Fruit fly (Drosophila melanogaster): ENCODE results near the gene CG9643.

Gene CG9643

dm6 chr2L:2979091-2979490, at the start of gene CG9643:
Gene CG9643, minus strand, starts transcription at chr2L:2979288.
- no peak for TF ChIP-seq EcR (GFP tag; optimal IDR thresholded peaks at IDR 0.05)
- no peak for TF ChIP-seq Dll (optimal IDR thresholded peaks at IDR 0.05)
- no peak for TF ChIP-seq psq (optimal IDR thresholded peaks at IDR 0.05)
- no peak for TF ChIP-seq pan (optimal IDR thresholded peaks at IDR 0.05)
- no peak for TF ChIP-seq usp (GFP tag; optimal IDR thresholded peaks at IDR 0.05)
- TF ChIP-seq CG8478 (optimal IDR thresholded peaks at IDR 0.05): no peak

DNA sequence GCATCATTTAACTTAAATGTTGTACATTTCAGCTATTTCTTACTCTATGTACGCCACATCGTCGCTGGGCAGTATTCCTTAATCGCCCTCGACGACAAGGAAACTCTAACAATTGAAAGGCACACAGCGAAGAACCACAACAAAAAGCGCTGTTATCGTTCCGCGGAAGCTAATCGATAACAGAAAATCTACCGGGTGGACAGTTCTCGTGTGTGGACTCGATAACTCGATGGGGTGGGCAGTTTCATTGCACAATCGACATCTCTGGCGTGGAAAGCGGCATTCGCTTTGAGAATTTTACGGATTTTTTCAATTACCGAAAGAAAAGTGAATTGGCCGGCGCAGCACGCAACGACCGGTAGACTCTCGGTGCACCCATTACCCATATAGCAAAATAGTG, 43.9 kb upstream of the CG9643 start, which contains the start of the genes alpha4GT1 and Prp40:
alpha4GT1 (minus strand) TSS at position 156 of the 400 bp plus-strand sequence.
Prp40 (plus strand) TSS at position 241 of the 400 bp plus-strand sequence.
- TF ChIP-seq Dll (optimal IDR thresholded peaks at IDR 0.05): no peak
- TF ChIP-seq EcR (GFP tag; optimal IDR thresholded peaks at IDR 0.05): no peak
- TF ChIP-seq pan (optimal IDR thresholded peaks at IDR 0.05): no peak
- TF ChIP-seq psq (optimal IDR thresholded peaks at IDR 0.05): no peak
- no peak for TF ChIP-seq CG8478 (optimal IDR thresholded peaks at IDR 0.05)
- TF ChIP-seq usp (GFP tag; optimal IDR thresholded peaks at IDR 0.05): no peak

DNA sequence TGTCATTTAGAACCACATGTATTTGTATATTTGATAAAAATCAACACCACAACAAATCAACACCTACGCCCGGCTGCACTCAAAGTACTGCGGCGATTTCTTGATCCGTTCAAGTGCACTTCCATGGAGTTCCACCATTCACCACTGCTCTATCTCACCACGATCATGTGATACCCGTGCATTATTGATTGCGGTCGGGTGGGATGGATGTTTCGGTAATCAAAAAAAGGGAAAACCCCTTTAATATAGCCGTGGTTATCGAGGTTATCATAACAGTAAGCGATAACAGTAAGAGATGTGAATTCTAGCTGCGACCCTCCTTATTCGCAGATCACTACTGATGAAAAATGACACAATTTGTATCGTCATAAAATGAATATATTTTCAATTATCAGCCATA, 39.1 kb upstream of the CG9643 start, which contains the start of the genes CG17224 and CG17264:
CG17224 (minus strand) TSS at position 97 of the 400 bp plus-strand sequence.
CG17264 (plus strand) TSS at position 297 of the 400 bp plus-strand sequence.
- TF ChIP-seq CG8478 (optimal IDR thresholded peaks at IDR 0.05) (no peak), Dll (optimal IDR thresholded peaks at IDR 0.05) (no peak), psq (optimal IDR thresholded peaks at IDR 0.05) (no peak), pan (optimal IDR thresholded peaks at IDR 0.05) (no peak), EcR (GFP tag; optimal IDR thresholded peaks at IDR 0.05) (no peak), usp (GFP tag; optimal IDR thresholded peaks at IDR 0.05) (no peak)

DNA sequence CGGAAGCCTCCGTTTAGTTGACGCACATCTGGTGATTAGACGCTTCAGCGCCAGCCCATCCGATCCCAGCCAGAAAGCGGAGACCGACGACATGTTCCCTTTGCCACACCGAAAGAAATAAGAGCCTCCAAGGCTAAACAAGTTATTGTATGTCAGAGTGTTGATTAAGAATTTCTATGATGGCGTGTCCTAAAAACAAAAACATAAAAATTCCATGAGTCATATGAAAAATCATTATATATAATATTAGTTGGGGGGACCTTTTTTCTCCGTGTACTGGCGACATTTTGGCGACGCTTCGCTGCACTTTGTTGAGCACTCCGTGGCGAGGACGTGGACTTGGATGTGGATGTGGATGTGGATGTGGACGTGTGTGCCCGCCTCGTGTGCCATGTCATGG, 33.7 kb upstream of the CG9643 start:
- TF ChIP-seq pan (optimal IDR thresholded peaks at IDR 0.05) (no peak), psq (optimal IDR thresholded peaks at IDR 0.05) (no peak), Dll (optimal IDR thresholded peaks at IDR 0.05) (no peak), CG8478 (optimal IDR thresholded peaks at IDR 0.05) (no peak), usp (GFP tag; optimal IDR thresholded peaks at IDR 0.05) (no peak), EcR (GFP tag; optimal IDR thresholded peaks at IDR 0.05) (no peak)

- no peak for TF ChIP-seq usp (GFP tag; optimal IDR thresholded peaks at IDR 0.05)
- TF ChIP-seq Dll (optimal IDR thresholded peaks at IDR 0.05): no peak
- TF ChIP-seq EcR (GFP tag; optimal IDR thresholded peaks at IDR 0.05): no peak
- no peak for TF ChIP-seq CG8478 (optimal IDR thresholded peaks at IDR 0.05)
- no peak for TF ChIP-seq psq (optimal IDR thresholded peaks at IDR 0.05)
- TF ChIP-seq pan (optimal IDR thresholded peaks at IDR 0.05): no peak
Observed at dm6 chr2L:3011484-3011883, 32.4 kb upstream of the CG9643 start.

DNA sequence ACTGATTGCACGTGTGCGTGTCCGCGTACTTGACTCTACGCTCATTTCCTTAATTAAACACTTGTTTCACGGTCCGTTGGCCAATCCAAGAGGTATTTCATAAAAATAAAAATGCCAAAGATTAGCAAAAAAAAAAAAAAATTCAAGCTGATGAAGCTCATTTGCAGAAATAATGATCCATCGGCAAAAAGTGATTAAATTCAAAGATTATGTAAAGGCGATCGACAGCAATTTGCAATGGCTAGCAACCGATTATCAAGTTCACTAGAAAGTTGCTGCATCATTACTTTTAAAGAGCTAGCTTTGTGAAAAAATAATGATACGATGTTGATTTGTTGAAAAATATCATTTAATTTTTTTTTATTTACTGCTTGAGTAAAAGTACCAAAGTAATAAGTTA, 30.4 kb upstream of the CG9643 start:
- no peak for TF ChIP-seq CG8478 (optimal IDR thresholded peaks at IDR 0.05)
- no peak for TF ChIP-seq EcR (GFP tag; optimal IDR thresholded peaks at IDR 0.05)
- no peak for TF ChIP-seq Dll (optimal IDR thresholded peaks at IDR 0.05)
- no peak for TF ChIP-seq usp (GFP tag; optimal IDR thresholded peaks at IDR 0.05)
- TF ChIP-seq psq (optimal IDR thresholded peaks at IDR 0.05): no peak
- TF ChIP-seq pan (optimal IDR thresholded peaks at IDR 0.05): no peak

DNA sequence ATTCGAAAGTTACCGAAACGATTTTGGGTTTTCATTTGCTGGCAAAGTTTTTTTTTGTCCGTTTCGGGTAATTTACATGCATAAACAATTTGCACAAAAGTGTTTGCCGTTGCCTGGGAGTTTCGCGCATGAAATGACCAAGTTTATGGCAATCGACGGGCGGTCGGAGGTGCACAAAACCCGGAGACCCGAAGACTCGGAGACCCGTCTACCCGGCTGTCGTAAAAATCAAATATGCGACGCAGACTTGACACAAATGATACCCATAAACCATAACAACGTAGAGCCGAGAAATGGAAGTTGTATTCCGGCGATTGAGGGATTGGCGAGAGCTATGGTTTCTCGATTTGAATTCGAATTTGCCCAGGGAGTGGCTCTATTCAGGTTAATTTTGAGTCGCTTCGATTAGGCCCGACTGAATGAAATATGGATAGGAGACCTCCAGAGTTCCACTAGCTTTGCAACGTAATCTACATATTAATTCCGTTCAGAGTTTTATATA, 27.9 kb upstream of the CG9643 start:
- no peak for TF ChIP-seq CG8478 (optimal IDR thresholded peaks at IDR 0.05)
- no peak for TF ChIP-seq EcR (GFP tag; optimal IDR thresholded peaks at IDR 0.05)

dm6 chr2L:3006194-3006593, 27.1 kb upstream of the CG9643 start:
- TF ChIP-seq psq (optimal IDR thresholded peaks at IDR 0.05) (no peak), CG8478 (optimal IDR thresholded peaks at IDR 0.05) (no peak), usp (GFP tag; optimal IDR thresholded peaks at IDR 0.05) (no peak), Dll (optimal IDR thresholded peaks at IDR 0.05) (no peak), pan (optimal IDR thresholded peaks at IDR 0.05) (no peak), EcR (GFP tag; optimal IDR thresholded peaks at IDR 0.05) (no peak)

dm6 chr2L:3005483-3005882, 26.4 kb upstream of the CG9643 start:
- TF ChIP-seq Dll (optimal IDR thresholded peaks at IDR 0.05) (no peak), pan (optimal IDR thresholded peaks at IDR 0.05) (no peak), CG8478 (optimal IDR thresholded peaks at IDR 0.05) (no peak), usp (GFP tag; optimal IDR thresholded peaks at IDR 0.05) (no peak), psq (optimal IDR thresholded peaks at IDR 0.05) (no peak), EcR (GFP tag; optimal IDR thresholded peaks at IDR 0.05) (no peak)

DNA sequence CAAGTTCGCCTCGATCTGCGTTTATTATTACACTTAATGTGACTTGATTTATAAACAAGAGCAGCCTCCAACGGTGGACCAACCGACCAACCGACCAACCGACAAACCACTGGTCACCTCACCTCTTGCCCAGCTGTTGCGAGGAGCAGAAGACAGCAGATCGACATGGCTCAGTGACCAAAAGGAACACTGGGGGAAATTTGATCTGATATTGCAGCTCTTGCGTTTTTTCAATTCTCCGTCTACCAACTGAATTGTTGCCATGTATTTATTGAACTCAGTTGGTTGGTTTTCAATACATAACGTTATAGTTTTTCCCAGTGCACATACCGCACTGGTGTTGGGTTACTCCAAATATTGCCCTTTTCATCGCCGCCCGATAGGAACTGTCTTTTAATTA, 25.5 kb upstream of the CG9643 start:
- no peak for TF ChIP-seq psq (optimal IDR thresholded peaks at IDR 0.05)
- no peak for TF ChIP-seq pan (optimal IDR thresholded peaks at IDR 0.05)
- no peak for TF ChIP-seq usp (GFP tag; optimal IDR thresholded peaks at IDR 0.05)
- no peak for TF ChIP-seq Dll (optimal IDR thresholded peaks at IDR 0.05)
- no peak for TF ChIP-seq EcR (GFP tag; optimal IDR thresholded peaks at IDR 0.05)
- no peak for TF ChIP-seq CG8478 (optimal IDR thresholded peaks at IDR 0.05)

- no peak for TF ChIP-seq CG8478 (optimal IDR thresholded peaks at IDR 0.05)
- TF ChIP-seq usp (GFP tag; optimal IDR thresholded peaks at IDR 0.05): no peak
- no peak for TF ChIP-seq Dll (optimal IDR thresholded peaks at IDR 0.05)
- TF ChIP-seq psq (optimal IDR thresholded peaks at IDR 0.05): no peak
- no peak for TF ChIP-seq pan (optimal IDR thresholded peaks at IDR 0.05)
- TF ChIP-seq EcR (GFP tag; optimal IDR thresholded peaks at IDR 0.05): no peak
Observed at dm6 chr2L:3003399-3003798, 24.3 kb upstream of the CG9643 start.

- TF ChIP-seq pan (optimal IDR thresholded peaks at IDR 0.05): no peak
- no peak for TF ChIP-seq Dll (optimal IDR thresholded peaks at IDR 0.05)
- TF ChIP-seq CG8478 (optimal IDR thresholded peaks at IDR 0.05): no peak
- no peak for TF ChIP-seq psq (optimal IDR thresholded peaks at IDR 0.05)
- no peak for TF ChIP-seq EcR (GFP tag; optimal IDR thresholded peaks at IDR 0.05)
- no peak for TF ChIP-seq usp (GFP tag; optimal IDR thresholded peaks at IDR 0.05)
Observed at dm6 chr2L:3001953-3002352, 22.9 kb upstream of the CG9643 start.

DNA sequence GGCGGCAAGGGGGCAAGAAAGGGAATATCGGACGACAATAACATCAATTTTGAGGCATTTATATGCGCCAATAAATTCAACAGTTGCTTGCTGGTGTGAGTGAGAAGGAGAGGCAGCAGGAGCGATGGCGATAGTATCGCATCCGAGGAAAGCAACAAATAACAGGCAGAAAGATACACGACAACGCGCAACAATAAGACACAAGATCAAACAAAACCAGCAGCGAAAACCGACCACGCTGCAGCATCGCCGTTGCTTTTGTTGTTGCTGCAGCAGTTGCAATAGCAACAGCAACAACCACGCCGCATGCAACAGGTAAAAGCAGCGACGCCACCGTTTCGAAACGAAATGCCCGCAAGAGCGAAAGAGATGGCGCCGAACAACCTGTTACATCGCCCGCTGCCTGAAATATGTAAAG, 21.4 kb upstream of the CG9643 start:
- TF ChIP-seq psq (optimal IDR thresholded peaks at IDR 0.05) (no peak), CG8478 (optimal IDR thresholded peaks at IDR 0.05) (no peak), usp (GFP tag; optimal IDR thresholded peaks at IDR 0.05) (no peak)
